Worm (Caenorhabditis elegans) whole organism, L4 larva: ENCODE data around the gene F02E11.4.
"Not testable (repeated sequence)": the region's sequence is repeated elsewhere in the genome, so short reads cannot be mapped to it uniquely, and the experiment has no call there.

Experiments
- T20F7.1 ChIP-seq: fragments of 200-800 bp; sonication (Bioruptor generic); optimal IDR thresholded peaks from 2 replicates; lab custom pipeline; 2018; ENCODE audit warnings: mild to moderate bottlenecking, missing genetic modification characterization, missing compliant biosample characterization
- ZK546.5 ChIP-seq, 2 experiments: sonication (generic microtip); optimal IDR thresholded peaks; 2 replicates each; lab custom pipeline; 2017; ENCODE audit warnings: missing biosample characterization in 2 of 2, missing genetic modification characterization in 2 of 2
- aha-1 ChIP-seq: fragments of 150-350 bp; peaks from one replicate; lab custom pipeline; 2014; ENCODE audit warnings: missing biosample characterization, missing genetic modification characterization
- daf-16 ChIP-seq, 3 experiments: sonication (generic microtip); optimal IDR thresholded peaks; 2 replicates each; lab custom pipeline; 2016 to 2017; ENCODE audit warnings: missing genetic modification characterization in 3 of 3, missing genetic modification reagents in 3 of 3, mild to moderate bottlenecking in 2 of 3, missing compliant biosample characterization in 2 of 3, missing biosample characterization in 1 of 3, moderate library complexity in 1 of 3
- daf-8 ChIP-seq: fragments of 200-800 bp; sonication (Bioruptor generic); IDR thresholded peaks from 2 replicates; pipeline ENCODE4 v1.3.6; 2022; ENCODE audit warnings: missing genetic modification characterization, missing compliant biosample characterization
- dmd-8 ChIP-seq: fragments of 200-800 bp; sonication (Bioruptor generic); IDR thresholded peaks from 2 replicates; pipeline ENCODE4 v1.3.6; 2022; ENCODE audit warnings: missing genetic modification characterization, missing compliant biosample characterization
- dmd-9 ChIP-seq: fragments of 200-800 bp; sonication (Bioruptor generic); IDR thresholded peaks from 2 replicates; pipeline ENCODE4 v1.3.6; 2022; ENCODE audit warnings: missing genetic modification reagents, missing genetic modification characterization, missing compliant biosample characterization
- dpl-1 ChIP-seq: fragments of 150-350 bp; optimal IDR thresholded peaks from 2 replicates; lab custom pipeline; 2014; ENCODE audit warnings: missing biosample characterization, missing genetic modification reagents, missing genetic modification characterization
- fkh-10 ChIP-seq: fragments of 150-350 bp; optimal IDR thresholded peaks from 2 replicates; lab custom pipeline; 2014; ENCODE audit warnings: missing biosample characterization, missing genetic modification reagents, missing genetic modification characterization
- gei-8 ChIP-seq: fragments of 200-800 bp; sonication (Bioruptor generic); optimal IDR thresholded peaks from 2 replicates; lab custom pipeline; 2018; ENCODE audit warnings: mild to moderate bottlenecking, missing genetic modification characterization, missing compliant biosample characterization
- hif-1 ChIP-seq, 2 experiments: sonication (generic microtip); optimal IDR thresholded peaks; 2 replicates each; lab custom pipeline; 2016 to 2017; ENCODE audit warnings: missing compliant biosample characterization in 2 of 2, missing genetic modification characterization in 2 of 2, missing genetic modification reagents in 2 of 2, missing genotype in 2 of 2, mild to moderate bottlenecking in 1 of 2
- lin-13 ChIP-seq: fragments of 150-350 bp; optimal IDR thresholded peaks from 2 replicates; lab custom pipeline; 2014; ENCODE audit warnings: missing biosample characterization, missing genetic modification reagents, missing genetic modification characterization
- lin-15B ChIP-seq: fragments of 150-350 bp; sonication (generic microtip); optimal IDR thresholded peaks from 3 replicates; lab custom pipeline; 2014; ENCODE audit warnings: missing biosample characterization, missing genetic modification characterization
- lir-3 ChIP-seq: sonication (generic microtip); optimal IDR thresholded peaks from 2 replicates; lab custom pipeline; 2016; ENCODE audit warnings: mild to moderate bottlenecking, missing genetic modification characterization, missing compliant biosample characterization
- mdt-29 ChIP-seq: fragments of 200-800 bp; sonication (Bioruptor generic); IDR thresholded peaks from 2 replicates; pipeline ENCODE4 v1.3.6; 2022; ENCODE audit warnings: missing genetic modification reagents, missing genetic modification characterization, missing compliant biosample characterization
- mxl-2 ChIP-seq: fragments of 200-800 bp; sonication (Bioruptor generic); conservative IDR thresholded peaks from 2 replicates; pipeline ENCODE4 v1.3.6; 2022; ENCODE audit warnings: missing genetic modification reagents, missing genetic modification characterization, missing compliant biosample characterization
- mxl-3 ChIP-seq: fragments of 200-800 bp; sonication (Bioruptor generic); optimal IDR thresholded peaks from 2 replicates; lab custom pipeline; 2018; ENCODE audit warnings: mild to moderate bottlenecking, missing genetic modification characterization, missing compliant biosample characterization
- nhr-10 ChIP-seq: fragments of 150-350 bp; optimal IDR thresholded peaks from 2 replicates; lab custom pipeline; 2014; ENCODE audit warnings: missing biosample characterization, missing genetic modification characterization
- nhr-11 ChIP-seq: fragments of 150-350 bp; optimal IDR thresholded peaks from 2 replicates; lab custom pipeline; 2014; ENCODE audit warnings: missing biosample characterization, missing genetic modification characterization
- nhr-237 ChIP-seq: sonication (generic microtip); optimal IDR thresholded peaks from 2 replicates; lab custom pipeline; 2017; ENCODE audit warnings: missing biosample characterization, missing genetic modification characterization
- php-3 ChIP-seq: fragments of 200-800 bp; sonication (Bioruptor generic); IDR thresholded peaks from 2 replicates; pipeline ENCODE4 v1.3.6; 2022; ENCODE audit warnings: missing genetic modification reagents, missing genetic modification characterization, missing compliant biosample characterization
- saeg-2 ChIP-seq: fragments of 200-800 bp; sonication (Bioruptor generic); IDR thresholded peaks from 2 replicates; pipeline ENCODE4 v1.3.6; 2022; ENCODE audit warnings: missing genetic modification reagents, missing genetic modification characterization, missing compliant biosample characterization
- sdz-12 ChIP-seq: fragments of 200-800 bp; sonication (Bioruptor generic); optimal IDR thresholded peaks from 2 replicates; lab custom pipeline; 2018; ENCODE audit warnings: mild to moderate bottlenecking, missing genetic modification characterization, missing compliant biosample characterization
- set-16 ChIP-seq: fragments of 200-800 bp; sonication (Bioruptor generic); IDR thresholded peaks from 2 replicates; pipeline ENCODE4 v1.3.6; 2022; ENCODE audit warnings: missing genetic modification reagents, missing genetic modification characterization, missing compliant biosample characterization
- skn-1 ChIP-seq: fragments of 150-350 bp; optimal IDR thresholded peaks from 2 replicates; lab custom pipeline; 2014; ENCODE audit warnings: missing biosample characterization, missing genetic modification characterization
- unc-130 ChIP-seq: sonication (generic microtip); optimal IDR thresholded peaks from 2 replicates; lab custom pipeline; 2016; ENCODE audit warnings: missing genetic modification reagents, missing genetic modification characterization, missing compliant biosample characterization
- unc-39 ChIP-seq: sonication (generic microtip); optimal IDR thresholded peaks from 2 replicates; lab custom pipeline; 2017; ENCODE audit warnings: missing biosample characterization, missing genetic modification characterization
- unc-62 ChIP-seq, 3 experiments: fragments of 150-350 bp in 1 of 3; sonication (generic microtip); optimal IDR thresholded peaks in 2 of 3; peaks in 1 of 3; 1 replicate in 1 of 3; 2 replicates in 2 of 3; lab custom pipeline; 2014 to 2017; ENCODE audit warnings: missing biosample characterization in 3 of 3, missing genetic modification characterization in 3 of 3, missing genetic modification reagents in 3 of 3, missing genotype in 1 of 3

Gene F02E11.4

DNA sequence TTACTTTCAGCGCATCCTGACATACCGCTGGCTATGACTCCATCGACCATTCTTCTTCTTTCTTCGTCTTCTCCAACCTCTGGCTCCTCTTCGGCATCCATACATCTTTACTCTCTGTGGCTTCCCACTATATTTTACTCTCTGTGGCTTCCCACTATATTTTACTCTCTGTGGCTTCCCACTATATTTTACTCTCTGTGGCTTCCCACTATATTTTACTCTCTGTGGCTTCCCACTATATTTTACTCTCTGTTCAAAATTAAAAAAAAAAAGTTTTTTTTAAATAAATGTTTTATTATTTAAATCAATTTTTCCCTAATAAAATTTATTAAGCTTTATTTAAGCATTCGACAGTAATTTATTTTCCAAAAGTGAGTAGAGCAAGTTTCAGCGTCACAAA, 13.0 kb upstream of the F02E11.4 start, which contains the start of gene F39E9.14:
F39E9.14 (minus strand) TSS at position 101 of the 400 bp plus-strand sequence.
- TF ChIP-seq ZK546.5 (tag; optimal IDR thresholded peaks at IDR 0.05; lab: Kevin White, UChicago); unc-39 (tag; lab: Kevin White, UChicago); T20F7.1 (GFP tag; lab: Kevin White, UChicago): not testable (repeated sequence)
- TF ChIP-seq, all 104 proteins: peak for 0; not testable (repeated sequence) for 104

DNA sequence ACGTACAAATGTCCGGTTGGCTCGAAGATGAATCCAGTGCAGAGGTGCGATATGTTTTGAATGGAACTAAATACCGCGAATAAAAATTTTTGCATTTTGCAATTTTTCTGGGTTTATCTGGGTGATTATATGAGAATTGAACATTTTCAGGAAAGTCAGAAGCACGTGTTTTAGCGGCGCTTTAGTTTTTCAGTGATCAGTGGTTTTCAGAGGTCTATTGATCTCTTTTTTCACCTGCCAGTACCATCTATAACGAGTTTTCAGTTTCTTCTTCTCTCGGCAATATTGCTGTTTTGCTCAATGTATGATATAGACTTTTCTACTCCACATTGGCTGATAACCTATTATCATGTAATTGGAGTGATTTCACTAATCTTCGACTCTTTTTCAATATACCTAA, 9.5 kb upstream of the F02E11.4 start, which contains the start of gene sri-63:
sri-63 (plus strand) TSS at position 301 of the 400 bp plus-strand sequence.
- TF ChIP-seq lin-13 (GFP tag; lab: Kevin White, UChicago), result no peak
- TF ChIP-seq unc-62 (GFP tag; optimal IDR thresholded peaks at IDR 0.05 in 1 of 2; lab: Kevin White, UChicago), result peak in 1 of 2 experiments; percentile 46
- TF ChIP-seq unc-62 (tag; optimal IDR thresholded peaks at IDR 0.05; lab: Kevin White, UChicago), result no peak

DNA sequence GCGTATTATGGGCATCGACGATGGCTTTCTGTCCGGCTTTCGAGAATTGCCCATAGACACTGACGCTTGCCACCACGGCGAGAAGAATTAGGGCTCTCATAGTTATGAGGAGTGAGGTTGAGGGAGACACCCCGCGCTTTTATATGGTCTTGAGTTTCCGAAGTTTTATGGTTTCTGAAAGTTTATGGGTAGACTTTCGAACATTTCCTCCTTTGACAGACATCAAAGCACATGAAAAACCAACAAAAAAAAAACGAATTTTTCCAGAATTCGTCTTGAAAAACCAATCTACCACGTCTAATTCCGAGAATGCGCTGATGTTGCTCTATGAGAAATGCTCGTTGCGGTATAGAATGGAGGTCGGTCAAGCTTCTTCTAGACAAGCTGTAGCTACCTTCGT, 7.0 kb upstream of the F02E11.4 start, which contains the start of gene scl-15:
scl-15 (minus strand) TSS at position 101 of the 400 bp plus-strand sequence.
- no peak for TF ChIP-seq dmd-9 (GFP tag; lab: Robert Waterston, UW)
- TF ChIP-seq hif-1 (tag; optimal IDR thresholded peaks at IDR 0.05; lab: Kevin White, UChicago), result no peak
- no peak for TF ChIP-seq nhr-10
- TF ChIP-seq mxl-3 (GFP tag; lab: Kevin White, UChicago), result no peak
- TF ChIP-seq nhr-237 (tag; lab: Kevin White, UChicago), result no peak
- TF ChIP-seq dmd-8 (GFP tag; lab: Robert Waterston, UW), result no peak
- TF ChIP-seq gei-8 (GFP tag; lab: Kevin White, UChicago), result no peak
- no peak for TF ChIP-seq unc-130 (GFP tag; lab: Kevin White, UChicago)
- TF ChIP-seq T20F7.1 (GFP tag; lab: Kevin White, UChicago), result no peak
- no peak for TF ChIP-seq php-3 (GFP tag; lab: Robert Waterston, UW)
- TF ChIP-seq, all 104 proteins: peak for 0

DNA sequence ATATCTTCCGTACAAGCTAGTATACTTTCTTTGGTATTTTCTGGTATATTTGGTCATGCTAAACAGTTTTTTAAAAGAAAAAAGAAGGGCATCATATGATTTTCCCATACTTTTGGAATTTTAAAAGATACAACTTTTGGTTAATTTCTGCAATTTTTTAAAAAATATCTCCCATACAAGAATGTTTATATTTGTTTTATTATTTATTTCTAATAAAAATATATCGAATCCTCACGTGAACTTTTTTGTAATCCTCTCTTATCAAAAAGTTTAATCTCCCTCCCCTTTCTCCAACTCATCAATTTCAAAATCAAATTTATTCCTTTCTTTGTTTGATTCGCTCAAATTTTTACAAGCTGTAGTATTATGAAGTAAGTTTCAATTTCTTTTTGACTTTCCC, 4.8 kb upstream of the F02E11.4 start, which contains the start of gene nep-13:
nep-13 (plus strand) TSS at position 301 of the 400 bp plus-strand sequence.
- TF ChIP-seq mxl-3 (GFP tag; lab: Kevin White, UChicago), result no peak
- no peak for TF ChIP-seq hif-1 (tag; optimal IDR thresholded peaks at IDR 0.05; lab: Kevin White, UChicago)
- TF ChIP-seq mdt-29, result no peak
- TF ChIP-seq saeg-2 (GFP tag; lab: Robert Waterston, UW), result no peak
- TF ChIP-seq fkh-10 (GFP tag; lab: Kevin White, UChicago), result no peak
- TF ChIP-seq dpl-1, result no peak
- TF ChIP-seq lir-3 (tag; lab: Kevin White, UChicago), result no peak
- TF ChIP-seq sdz-12 (GFP tag; lab: Kevin White, UChicago), result no peak
- TF ChIP-seq lin-15B (tag; lab: Kevin White, UChicago), result no peak
- TF ChIP-seq skn-1 (tag; lab: Kevin White, UChicago), result no peak
- TF ChIP-seq daf-8 (GFP tag; lab: Robert Waterston, UW), result no peak
- no peak for TF ChIP-seq dmd-9 (GFP tag; lab: Robert Waterston, UW)

DNA sequence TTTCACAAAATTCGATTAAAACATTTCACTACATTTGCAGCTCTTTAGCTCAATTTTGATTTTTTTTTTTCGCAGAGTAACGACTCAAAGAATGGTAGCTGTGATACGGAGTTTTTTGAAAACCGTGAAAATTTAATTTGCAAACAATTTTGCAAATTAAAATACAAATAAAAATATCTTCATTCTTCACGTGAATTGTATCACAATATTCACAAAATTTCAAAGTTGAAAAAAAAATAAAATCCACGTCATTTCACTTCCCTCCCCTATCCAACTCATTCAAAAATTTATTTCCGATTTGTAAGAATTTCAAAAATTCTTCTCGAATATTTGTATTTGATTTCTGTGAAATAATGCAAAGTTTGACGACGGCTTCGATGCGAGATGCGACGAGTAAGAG, 1.0 kb upstream of the F02E11.4 start, which contains the start of gene wht-4:
wht-4 (plus strand) TSS at position 301 of the 400 bp plus-strand sequence.
- TF ChIP-seq unc-62 (GFP tag; optimal IDR thresholded peaks at IDR 0.05 in 1 of 2; lab: Kevin White, UChicago), result peak in 1 of 2 experiments; percentile 62
- no peak for TF ChIP-seq unc-62 (tag; optimal IDR thresholded peaks at IDR 0.05; lab: Kevin White, UChicago)
- no peak for TF ChIP-seq daf-16 (GFP tag; optimal IDR thresholded peaks at IDR 0.05; lab: Kevin White, UChicago)
- TF ChIP-seq daf-16 (tag; optimal IDR thresholded peaks at IDR 0.05; lab: Kevin White, UChicago), result no peak
- no peak for TF ChIP-seq lin-13 (GFP tag; lab: Kevin White, UChicago)
- TF ChIP-seq nhr-11 (tag; lab: Kevin White, UChicago), result no peak
- TF ChIP-seq dmd-9 (GFP tag; lab: Robert Waterston, UW), result no peak

DNA sequence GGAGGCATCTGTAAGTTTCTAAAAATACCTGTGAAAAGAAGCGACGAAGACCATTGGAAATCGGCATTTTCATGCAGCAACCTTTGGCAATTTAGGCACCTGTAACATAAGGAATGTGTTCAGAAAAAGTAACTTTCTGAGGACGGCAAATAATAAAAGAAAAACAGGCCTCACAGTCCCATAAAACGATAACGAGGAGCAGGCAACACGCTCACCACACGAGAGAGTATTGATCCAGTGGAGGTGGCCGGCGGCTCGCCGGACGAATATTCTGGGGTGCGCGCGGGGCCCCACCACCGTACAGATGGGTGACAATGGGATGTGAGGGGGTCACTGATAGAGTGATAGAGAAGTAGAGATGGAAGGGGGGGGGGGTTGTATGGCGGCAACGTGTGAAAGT, 2.7 kb downstream of the F02E11.4 start, which contains the start of gene F02E11.3:
F02E11.3 (minus strand) TSS at position 101 of the 400 bp plus-strand sequence.
- TF ChIP-seq set-16 (GFP tag; lab: Robert Waterston, UW) (peak; percentile 45; the same call in 1 of the 2 replicates), aha-1 (peak; percentile 58), mxl-2 (GFP tag; lab: Robert Waterston, UW) (no peak)
